Worm (Caenorhabditis elegans) whole organism, young adult: ENCODE measurements around the gene C26E6.1.

Experiments
- B0336.3 ChIP-seq: fragments of 200-800 bp; sonication (Bioruptor generic); IDR thresholded peaks from 2 replicates; pipeline ENCODE4 v1.3.6; 2022; ENCODE audit warnings: missing genetic modification characterization, missing compliant biosample characterization
- C17E4.6 ChIP-seq: fragments of 200-800 bp; sonication (Bioruptor generic); IDR thresholded peaks from 2 replicates; pipeline ENCODE4 v1.3.6; 2022; ENCODE audit warnings: missing genetic modification reagents, missing genetic modification characterization, missing compliant biosample characterization
- F55B11.4 ChIP-seq: sonication (generic microtip); optimal IDR thresholded peaks from 2 replicates; lab custom pipeline; 2016; ENCODE audit warnings: missing compliant biosample characterization, missing genetic modification characterization, borderline replicate concordance; ENCODE audit not compliant: insufficient read depth
- F57A8.1 ChIP-seq: fragments of 200-800 bp; sonication (Bioruptor generic); optimal IDR thresholded peaks from 2 replicates; lab custom pipeline; 2018; ENCODE audit warnings: mild to moderate bottlenecking, missing genetic modification characterization, moderate library complexity, missing compliant biosample characterization
- F57C9.4 ChIP-seq: sonication (generic microtip); optimal IDR thresholded peaks from 2 replicates; lab custom pipeline; 2017; ENCODE audit warnings: mild to moderate bottlenecking, missing genetic modification characterization, missing compliant biosample characterization
- K11D2.4 ChIP-seq: fragments of 200-800 bp; sonication (Bioruptor generic); IDR thresholded peaks from 2 replicates; pipeline ENCODE4 v1.3.6; 2022; ENCODE audit warnings: missing genetic modification reagents, missing genetic modification characterization, missing compliant biosample characterization
- T07F8.4 ChIP-seq: sonication (generic microtip); optimal IDR thresholded peaks from 2 replicates; lab custom pipeline; 2016; ENCODE audit warnings: mild to moderate bottlenecking, missing genetic modification characterization, moderate library complexity, missing compliant biosample characterization
- Y53G8AR.9 ChIP-seq: fragments of 200-800 bp; sonication (Bioruptor generic); conservative IDR thresholded peaks from 2 replicates; pipeline ENCODE4 v1.3.6; 2022; ENCODE audit warnings: missing genetic modification reagents, missing genetic modification characterization, missing compliant biosample characterization
- Y56A3A.18 ChIP-seq: fragments of 200-800 bp; sonication (Bioruptor generic); IDR thresholded peaks from 2 replicates; pipeline ENCODE4 v1.3.6; 2022; ENCODE audit warnings: missing genetic modification reagents, missing genetic modification characterization, missing compliant biosample characterization
- ZK185.1 ChIP-seq: sonication (generic microtip); optimal IDR thresholded peaks from 2 replicates; lab custom pipeline; 2016; ENCODE audit warnings: mild to moderate bottlenecking, missing genetic modification characterization, missing compliant biosample characterization; ENCODE audit not compliant: poor library complexity, severe bottlenecking
- atf-7 ChIP-seq: sonication (generic microtip); optimal IDR thresholded peaks from 2 replicates; lab custom pipeline; 2017; ENCODE audit warnings: mild to moderate bottlenecking, missing genetic modification characterization, missing compliant biosample characterization
- attf-3 ChIP-seq: fragments of 200-800 bp; sonication (Bioruptor generic); conservative IDR thresholded peaks from 2 replicates; pipeline ENCODE4 v1.3.6; 2022; ENCODE audit warnings: missing genetic modification reagents, missing genetic modification characterization, missing compliant biosample characterization
- ceh-27 ChIP-seq: fragments of 200-800 bp; sonication (Bioruptor generic); optimal IDR thresholded peaks from 2 replicates; lab custom pipeline; 2018; ENCODE audit warnings: mild to moderate bottlenecking, missing genetic modification characterization, moderate library complexity, missing compliant biosample characterization
- ceh-40 ChIP-seq: fragments of 200-800 bp; sonication (Bioruptor generic); IDR thresholded peaks from 2 replicates; pipeline ENCODE4 v1.3.6; 2022; ENCODE audit warnings: missing genetic modification characterization, missing compliant biosample characterization
- ceh-58 ChIP-seq: fragments of 200-800 bp; sonication (Bioruptor generic); IDR thresholded peaks from 2 replicates; pipeline ENCODE4 v1.3.6; 2022; ENCODE audit warnings: missing genetic modification characterization, missing compliant biosample characterization
- ceh-91 ChIP-seq: fragments of 200-800 bp; sonication (Bioruptor generic); IDR thresholded peaks from 2 replicates; pipeline ENCODE4 v1.3.6; 2022; ENCODE audit warnings: missing genetic modification reagents, missing genetic modification characterization, missing compliant biosample characterization
- egl-44 ChIP-seq: fragments of 200-800 bp; sonication (Bioruptor generic); IDR thresholded peaks from 2 replicates; pipeline ENCODE4 v1.3.6; 2022; ENCODE audit warnings: missing genetic modification reagents, missing genetic modification characterization, missing compliant biosample characterization
- fkh-3 ChIP-seq: sonication (generic microtip); optimal IDR thresholded peaks from 2 replicates; lab custom pipeline; 2016; ENCODE audit warnings: mild to moderate bottlenecking, missing genetic modification characterization, missing compliant biosample characterization
- gei-17 ChIP-seq: fragments of 200-800 bp; sonication (Bioruptor generic); optimal IDR thresholded peaks from 2 replicates; lab custom pipeline; 2018; ENCODE audit warnings: mild to moderate bottlenecking, missing genetic modification characterization, missing compliant biosample characterization
- hlh-12 ChIP-seq: sonication (generic microtip); optimal IDR thresholded peaks from 2 replicates; lab custom pipeline; 2016; ENCODE audit warnings: missing genetic modification characterization, missing compliant biosample characterization
- hmg-20 ChIP-seq: fragments of 200-800 bp; sonication (Bioruptor generic); IDR thresholded peaks from 2 replicates; pipeline ENCODE4 v1.3.6; 2022; ENCODE audit warnings: missing genetic modification reagents, missing genetic modification characterization, missing compliant biosample characterization
- hrde-1 ChIP-seq: sonication (generic microtip); optimal IDR thresholded peaks from 2 replicates; lab custom pipeline; 2016; ENCODE audit warnings: missing genetic modification characterization, mild to moderate bottlenecking, missing compliant biosample characterization, moderate library complexity, missing genotype, missing genetic modification reagents, borderline replicate concordance
- let-607 ChIP-seq, 2 experiments: fragments of 200-800 bp in 1 of 2; sonication (Bioruptor generic) in 1 of 2; sonication (generic microtip) in 1 of 2; optimal IDR thresholded peaks; 2 replicates each; lab custom pipeline; 2016 to 2018; ENCODE audit warnings: mild to moderate bottlenecking in 2 of 2, missing compliant biosample characterization in 2 of 2, missing genetic modification characterization in 2 of 2, moderate library complexity in 2 of 2, missing genotype in 1 of 2
- lin-54 ChIP-seq: fragments of 200-800 bp; sonication (Bioruptor generic); optimal IDR thresholded peaks from 2 replicates; lab custom pipeline; 2018; ENCODE audit warnings: mild to moderate bottlenecking, missing genetic modification characterization, missing compliant biosample characterization
- madf-6 ChIP-seq: fragments of 200-800 bp; sonication (Bioruptor generic); IDR thresholded peaks from 2 replicates; pipeline ENCODE4 v1.3.6; 2022; ENCODE audit warnings: missing genetic modification reagents, missing genetic modification characterization, missing compliant biosample characterization
- mel-28 ChIP-seq: sonication (generic microtip); optimal IDR thresholded peaks from 2 replicates; lab custom pipeline; 2016; ENCODE audit warnings: borderline replicate concordance, mild to moderate bottlenecking, missing genetic modification characterization, missing compliant biosample characterization
- mxl-1 ChIP-seq: sonication (generic microtip); optimal IDR thresholded peaks from 2 replicates; lab custom pipeline; 2016; ENCODE audit warnings: missing genetic modification characterization, missing compliant biosample characterization
- nfya-2 ChIP-seq: fragments of 200-800 bp; sonication (Bioruptor generic); IDR thresholded peaks from 2 replicates; pipeline ENCODE4 v1.3.6; 2022; ENCODE audit warnings: missing genetic modification reagents, missing genetic modification characterization, missing compliant biosample characterization
- nhr-179 ChIP-seq: sonication (generic microtip); optimal IDR thresholded peaks from 2 replicates; lab custom pipeline; 2016; ENCODE audit warnings: mild to moderate bottlenecking, missing genetic modification characterization, missing compliant biosample characterization
- nhr-80 ChIP-seq: sonication (generic microtip); optimal IDR thresholded peaks from 2 replicates; lab custom pipeline; 2016; ENCODE audit warnings: missing genetic modification characterization, missing compliant biosample characterization
- pha-4 ChIP-seq: fragments of 150-350 bp; sonication (generic microtip); optimal IDR thresholded peaks from 2 replicates; lab custom pipeline; 2014; ENCODE audit warnings: missing biosample characterization, missing genetic modification reagents, missing genetic modification characterization
- rcor-1 ChIP-seq: fragments of 200-800 bp; sonication (Bioruptor generic); IDR thresholded peaks from 2 replicates; pipeline ENCODE4 v1.3.6; 2022; ENCODE audit warnings: missing genetic modification reagents, missing genetic modification characterization, missing compliant biosample characterization
- rpc-1 ChIP-seq, 2 experiments: fragments of 150-350 bp in 1 of 2; sonication (generic microtip) in 1 of 2; optimal IDR thresholded peaks; 2 replicates each; lab custom pipeline; 2014 to 2018; ENCODE audit warnings: missing biosample characterization in 1 of 2, missing genetic modification characterization in 1 of 2, missing genetic modification reagents in 1 of 2, missing genotype in 1 of 2
- snpc-1.3 ChIP-seq: sonication (generic microtip); optimal IDR thresholded peaks from 2 replicates; lab custom pipeline; 2017; ENCODE audit warnings: missing genetic modification characterization, mild to moderate bottlenecking, missing compliant biosample characterization, antibody characterized with exemption, moderate library complexity, missing genotype, missing genetic modification reagents; ENCODE audit not compliant: insufficient read depth
- snpc-4 ChIP-seq, 5 experiments: fragments of 150-350 bp in 1 of 5; sonication (generic microtip) in 4 of 5; optimal IDR thresholded peaks; 2 replicates each; lab custom pipeline; 2014 to 2018; ENCODE audit warnings: missing genetic modification characterization in 5 of 5, missing biosample characterization in 3 of 5, antibody characterized with exemption in 2 of 5, mild to moderate bottlenecking in 2 of 5, missing compliant biosample characterization in 2 of 5, missing genotype in 2 of 5, moderate library complexity in 2 of 5, missing genetic modification reagents in 1 of 5
- tbp1 ChIP-seq: fragments of 200-800 bp; sonication (Bioruptor generic); optimal IDR thresholded peaks from 2 replicates; lab custom pipeline; 2018; ENCODE audit warnings: mild to moderate bottlenecking, missing genetic modification characterization, missing compliant biosample characterization
- tbx-9 ChIP-seq: sonication (generic microtip); optimal IDR thresholded peaks from 2 replicates; lab custom pipeline; 2016; ENCODE audit warnings: borderline replicate concordance, missing genetic modification characterization, inconsistent platforms, missing compliant biosample characterization
- xnd-1 ChIP-seq: sonication (generic microtip); optimal IDR thresholded peaks from 2 replicates; lab custom pipeline; 2016; ENCODE audit warnings: missing genotype, missing genetic modification reagents, missing genetic modification characterization, missing compliant biosample characterization
- zim-3 ChIP-seq: sonication (generic microtip); optimal IDR thresholded peaks from 2 replicates; lab custom pipeline; 2017; ENCODE audit warnings: mild to moderate bottlenecking, missing genetic modification characterization, moderate library complexity, missing compliant biosample characterization
- ztf-18 ChIP-seq: sonication (generic microtip); optimal IDR thresholded peaks from 2 replicates; lab custom pipeline; 2016; ENCODE audit warnings: missing genotype, mild to moderate bottlenecking, missing genetic modification characterization, missing compliant biosample characterization

Gene C26E6.1

ce11 chrIII:4912317-4912716 is 44.3 kb upstream of the C26E6.1 start, which contains the start of the genes F26F4.9 and cee-1 (continued):
- peak; percentile 76 for TF ChIP-seq ZK185.1 (tag; lab: Kevin White, UChicago)
- no peak for TF ChIP-seq Y56A3A.18 (GFP tag; lab: Robert Waterston, UW)
- no peak for TF ChIP-seq mxl-1 (tag; lab: Kevin White, UChicago)
- TF ChIP-seq ceh-27, result peak; percentile 61
- TF ChIP-seq hmg-20 (GFP tag; lab: Robert Waterston, UW), result no peak
- 0 out of 2 replicates have a peak, but pooled peaks have one; percentile 10 for TF ChIP-seq ceh-40
- no peak for TF ChIP-seq ceh-58 (GFP tag; lab: Robert Waterston, UW)

ce11 chrIII:4913736-4914135 is 42.9 kb upstream of the C26E6.1 start:
- TF ChIP-seq hrde-1 (tag; lab: Kevin White, UChicago), result peak; percentile 19
- TF ChIP-seq zim-3 (tag; lab: Kevin White, UChicago), result no peak
- TF ChIP-seq, all 124 proteins: peak for 1

ce11 chrIII:4917077-4917476 is 39.6 kb upstream of the C26E6.1 start, which contains the start of gene rars-1:
TSS of gene rars-1 (minus strand) at chrIII:4917177.
- TF ChIP-seq ceh-58 (GFP tag; lab: Robert Waterston, UW), result 0 out of 2 replicates have a peak, but pooled peaks have one; percentile 56
- peak; percentile 14 for TF ChIP-seq lin-54 (GFP tag; lab: Kevin White, UChicago)
- TF ChIP-seq nfya-2, result no peak
- TF ChIP-seq B0336.3 (GFP tag; lab: Robert Waterston, UW), result no peak

- TF ChIP-seq nhr-179 (tag; lab: Kevin White, UChicago) (no peak), tbp1 (GFP tag; lab: Kevin White, UChicago) (no peak), fkh-3 (no peak), rcor-1 (GFP tag; lab: Robert Waterston, UW) (no peak), mxl-1 (tag; lab: Kevin White, UChicago) (no peak), snpc-4 (GFP tag; optimal IDR thresholded peaks at IDR 0.05; lab: Kevin White, UChicago) (no peak), snpc-4 (tag; optimal IDR thresholded peaks at IDR 0.05; lab: Kevin White, UChicago) (no peak), F57A8.1 (no peak), Y56A3A.18 (GFP tag; lab: Robert Waterston, UW) (no peak), pha-4 (tag; lab: Kevin White, UChicago) (no peak), madf-6 (GFP tag; lab: Robert Waterston, UW) (peak; percentile 65; the same call in 1 of the 2 replicates), K11D2.4 (GFP tag; lab: Robert Waterston, UW) (no peak), rpc-1 (optimal IDR thresholded peaks at IDR 0.05; lab: Kevin White, UChicago) (no peak), rpc-1 (tag; optimal IDR thresholded peaks at IDR 0.05; lab: Kevin White, UChicago) (no peak), egl-44 (GFP tag; lab: Robert Waterston, UW) (no peak), let-607 (tag; optimal IDR thresholded peaks at IDR 0.05; lab: Kevin White, UChicago) (peak; percentile 85 to 96), xnd-1 (tag; lab: Kevin White, UChicago) (no peak), tbx-9 (tag; lab: Kevin White, UChicago) (no peak), atf-7 (tag; lab: Kevin White, UChicago) (no peak), F57C9.4 (tag; lab: Kevin White, UChicago) (no peak), C17E4.6 (no peak), gei-17 (GFP tag; lab: Kevin White, UChicago) (no peak), snpc-1.3 (no peak), Y53G8AR.9 (GFP tag; lab: Robert Waterston, UW) (no peak), ceh-91 (GFP tag; lab: Robert Waterston, UW) (0 out of 2 replicates have a peak, but pooled peaks have one; percentile 14), mel-28 (tag; lab: Kevin White, UChicago) (no peak), attf-3 (GFP tag; lab: Robert Waterston, UW) (no peak), ztf-18 (tag; lab: Kevin White, UChicago) (no peak), hlh-12 (tag; lab: Kevin White, UChicago) (no peak), F55B11.4 (no peak), lin-54 (GFP tag; lab: Kevin White, UChicago) (peak; percentile 87), T07F8.4 (no peak), nhr-80 (peak; percentile 76)
These were observed 38.5 kb upstream of the C26E6.1 start, which contains the start of gene rpb-8 for ce11 chrIII:4917960-4918712. TSS of gene rpb-8 (minus strand) at chrIII:4918008.
